Worm (Caenorhabditis elegans): ENCODE results near the gene D1025.1.

Gene D1025.1

ce11 chrX:14478193-14478592 lies 42.4 kb upstream of the D1025.1 start (continued):
- TF ChIP-seq duxl-1 (tag; optimal IDR thresholded peaks at IDR 0.05; ENCODE audit: poor library complexity) (peak; percentile 17), tag-97 (GFP tag; IDR thresholded peaks at IDR 0.05) (no peak), nhr-6 (tag; optimal IDR thresholded peaks at IDR 0.05) (no peak), Y5F2A.4 (GFP tag; optimal IDR thresholded peaks at IDR 0.05) (no peak), daf-8 (GFP tag; IDR thresholded peaks at IDR 0.05) (no peak), mes-2 (tag; optimal IDR thresholded peaks at IDR 0.05; ENCODE audit: poor library complexity, severe bottlenecking) (peak; percentile 54), dve-1 (tag; optimal IDR thresholded peaks at IDR 0.05; ENCODE audit: insufficient read depth) (peak; percentile 51), ZK546.5 (tag; optimal IDR thresholded peaks at IDR 0.05) (no peak), daf-12 (tag; optimal IDR thresholded peaks at IDR 0.05) (no peak), daf-19 (GFP tag; conservative IDR thresholded peaks at IDR 0.05) (no peak), snpc-1.2 (GFP tag; IDR thresholded peaks at IDR 0.05) (no peak), hmg-1.1 (GFP tag; IDR thresholded peaks at IDR 0.05) (peak; percentile 48), rbr-2 (tag; optimal IDR thresholded peaks at IDR 0.05) (no peak)

DNA sequence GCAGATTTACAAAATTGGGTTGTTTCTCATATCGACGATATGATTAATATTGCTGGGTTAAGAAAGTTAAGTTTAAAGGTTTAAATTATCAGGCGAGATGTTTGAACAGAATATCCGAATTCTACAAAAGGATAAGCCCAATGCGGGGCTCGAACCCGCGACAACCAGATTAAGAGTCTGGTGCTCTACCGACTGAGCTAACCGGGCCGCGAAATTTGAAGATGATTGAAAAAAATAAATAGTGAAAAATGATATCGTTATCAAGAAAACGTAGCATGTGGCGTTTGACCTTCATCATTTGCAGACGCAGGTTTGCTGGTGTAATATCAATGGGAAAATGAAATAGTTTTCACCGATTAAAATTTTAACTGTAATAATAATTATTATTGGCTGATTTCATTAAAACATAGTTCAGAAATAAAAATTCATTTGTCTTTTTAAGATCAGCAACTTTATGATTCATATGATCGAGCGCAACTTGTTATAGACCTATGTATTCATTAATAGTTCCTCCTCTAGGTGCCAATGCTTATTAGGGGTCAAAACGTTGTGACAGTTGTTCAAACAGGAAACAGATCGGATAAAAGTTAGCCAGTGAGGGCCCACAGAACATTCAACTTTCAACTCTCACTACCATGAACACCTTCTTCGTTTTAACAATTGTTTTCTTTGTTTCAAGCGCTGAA lies 41.7 kb upstream of the D1025.1 start, which contains the start of gene M163.11:
Gene M163.11 (plus strand): TSS at position 636 of the 686 bp plus-strand sequence.
- TF ChIP-seq nhr-237 (tag; optimal IDR thresholded peaks at IDR 0.05) (no peak), gei-8 (GFP tag; optimal IDR thresholded peaks at IDR 0.05) (peak; percentile 23), fos-1 (tag; optimal IDR thresholded peaks at IDR 0.05) (no peak), fkh-10 (GFP tag; optimal IDR thresholded peaks at IDR 0.05) (no peak), hif-1 (tag; optimal IDR thresholded peaks at IDR 0.05) (no peak), F26F4.8 (GFP tag; conservative IDR thresholded peaks at IDR 0.05) (peak; percentile 82; the same call in 1 of the 2 replicates), lin-13 (GFP tag; optimal IDR thresholded peaks at IDR 0.05) (peak; percentile 27), set-16 (GFP tag; IDR thresholded peaks at IDR 0.05) (no peak), lin-38 (GFP tag; IDR thresholded peaks at IDR 0.05) (no peak; the same call in 1 of the 2 replicates), nhr-41 (GFP tag; IDR thresholded peaks at IDR 0.05) (peak; percentile 73; the same call in 1 of the 2 replicates), lir-3 (tag; optimal IDR thresholded peaks at IDR 0.05) (no peak), dmd-9 (GFP tag; IDR thresholded peaks at IDR 0.05) (no peak), mdl-1 (tag; optimal IDR thresholded peaks at IDR 0.05) (no peak), zfp-2 (tag; optimal IDR thresholded peaks at IDR 0.05) (no peak), mxl-3 (GFP tag; optimal IDR thresholded peaks at IDR 0.05) (peak; percentile 24), ZK337.2 (GFP tag; IDR thresholded peaks at IDR 0.05) (peak; percentile 75; the same call in 1 of the 2 replicates), php-3 (GFP tag; IDR thresholded peaks at IDR 0.05) (no peak), dmd-6 (GFP tag; IDR thresholded peaks at IDR 0.05) (peak; percentile 59), ztf-11 (tag; optimal IDR thresholded peaks at IDR 0.05) (no peak), lin-1 (GFP tag; IDR thresholded peaks at IDR 0.05) (peak; percentile 72; the same call in 1 of the 2 replicates), mes-2 (tag; optimal IDR thresholded peaks at IDR 0.05; ENCODE audit: poor library complexity, severe bottlenecking) (peak; percentile 68), snpc-4 (tag; optimal IDR thresholded peaks at IDR 0.05) (no peak), F44E2.7 (GFP tag; IDR thresholded peaks at IDR 0.05) (0 out of 2 replicates have a peak, but pooled peaks have one; percentile 62), daf-8 (GFP tag; IDR thresholded peaks at IDR 0.05) (no peak), mdt-29 (GFP tag; IDR thresholded peaks at IDR 0.05) (peak; percentile 70), cey-2 (tag; optimal IDR thresholded peaks at IDR 0.05; ENCODE audit: borderline replicate concordance, insufficient read depth) (no peak), nhr-6 (tag; optimal IDR thresholded peaks at IDR 0.05) (no peak), F37D6.2 (tag; optimal IDR thresholded peaks at IDR 0.05) (no peak), ceh-82 (tag; optimal IDR thresholded peaks at IDR 0.05) (no peak), jun-1 (tag; optimal IDR thresholded peaks at IDR 0.05) (no peak), pqm-1 (tag; optimal IDR thresholded peaks at IDR 0.05) (no peak), zip-2 (tag; optimal IDR thresholded peaks at IDR 0.05) (peak; percentile 61), Y48G9A.11 (GFP tag; IDR thresholded peaks at IDR 0.05) (peak; percentile 55), ceh-44 (GFP tag; IDR thresholded peaks at IDR 0.05) (peak; percentile 26; the same call in 1 of the 2 replicates), nhr-42 (GFP tag; IDR thresholded peaks at IDR 0.05) (peak; percentile 74), R02D3.7 (tag; optimal IDR thresholded peaks at IDR 0.05) (no peak), unc-130 (GFP tag; optimal IDR thresholded peaks at IDR 0.05) (no peak), ceh-32 (tag; optimal IDR thresholded peaks at IDR 0.05; ENCODE audit: poor library complexity) (no peak), rbr-2 (tag; optimal IDR thresholded peaks at IDR 0.05) (no peak)

Measured in whole organism, L4 larva.